Fruit fly (Drosophila melanogaster) whole organism, embryonic: ENCODE results near the gene yellow-e.

ENCODE experiments used
- Awh ChIP-seq: fragments of 200-800 bp; sonication (Bioruptor generic); IDR thresholded peaks from 2 replicates; pipeline ENCODE4, ENCODE4 v1.3.6; 2022; ENCODE audit warnings: missing biosample characterization, missing genetic modification characterization
- B-H1 ChIP-seq: fragments of 200-800 bp; sonication (Bioruptor generic); IDR thresholded peaks from 3 replicates; pipeline ENCODE4 v1.3.6; 2022; ENCODE audit warnings: missing biosample characterization, missing genetic modification characterization
- CG11085 ChIP-seq: fragments of 200-800 bp; sonication (Bioruptor generic); IDR thresholded peaks from 2 replicates; pipeline ENCODE4 v1.3.6; 2022; ENCODE audit warnings: missing biosample characterization, missing genetic modification characterization
- CG11695 ChIP-seq: fragments of 200-800 bp; sonication (Bioruptor generic); IDR thresholded peaks from 3 replicates; pipeline ENCODE4 v1.3.6; 2022; ENCODE audit warnings: missing biosample characterization, missing genetic modification characterization
- CG12299 ChIP-seq: fragments of 200-800 bp; sonication (Bioruptor generic); optimal IDR thresholded peaks from 2 replicates; lab custom pipeline; 2018; ENCODE audit warnings: missing biosample characterization, mild to moderate bottlenecking, missing genetic modification characterization
- CG1233 ChIP-seq: fragments of 200-800 bp; sonication (Bioruptor generic); optimal IDR thresholded peaks from 4 replicates; lab custom pipeline; 2018; ENCODE audit warnings: missing biosample characterization, mild to moderate bottlenecking, missing genetic modification characterization
- CG12942 ChIP-seq: fragments of 200-800 bp; sonication (Bioruptor generic); optimal IDR thresholded peaks from 3 replicates; lab custom pipeline; 2016; ENCODE audit warnings: missing biosample characterization, missing genetic modification characterization
- CG14050 ChIP-seq: fragments of 200-800 bp; sonication (Bioruptor generic); IDR thresholded peaks from 3 replicates; pipeline ENCODE4 v1.3.6; 2022; ENCODE audit warnings: missing biosample characterization, missing genetic modification characterization
- CG15073 ChIP-seq: fragments of 200-800 bp; sonication (Bioruptor generic); optimal IDR thresholded peaks from 2 replicates; lab custom pipeline; 2016; ENCODE audit warnings: missing biosample characterization, missing genetic modification characterization
- CG2678 ChIP-seq: fragments of 200-800 bp; sonication (Bioruptor generic); optimal IDR thresholded peaks from 3 replicates; lab custom pipeline; 2019; ENCODE audit warnings: missing biosample characterization, mild to moderate bottlenecking, missing genetic modification characterization, moderate library complexity
- CG2889 ChIP-seq: fragments of 200-800 bp; sonication (Bioruptor generic); IDR thresholded peaks from 3 replicates; pipeline ENCODE4 v1.3.6; 2022; ENCODE audit warnings: missing biosample characterization, missing genetic modification characterization
- CG33213 ChIP-seq: fragments of 200-800 bp; sonication (Bioruptor generic); optimal IDR thresholded peaks from 3 replicates; lab custom pipeline; 2016; ENCODE audit warnings: missing biosample characterization, missing genetic modification characterization
- CG3847 ChIP-seq: fragments of 200-800 bp; sonication (Bioruptor generic); IDR thresholded peaks from 2 replicates; pipeline ENCODE4 v1.3.6; 2022; ENCODE audit warnings: missing biosample characterization, missing genetic modification characterization
- CG4707 ChIP-seq: fragments of 200-800 bp; sonication (Bioruptor generic); optimal IDR thresholded peaks from 2 replicates; lab custom pipeline; 2018; ENCODE audit warnings: missing biosample characterization, mild to moderate bottlenecking, missing genetic modification characterization, moderate library complexity
- CG6813 ChIP-seq: fragments of 200-800 bp; sonication (Bioruptor generic); optimal IDR thresholded peaks from 2 replicates; lab custom pipeline; 2017; ENCODE audit warnings: missing biosample characterization, missing genetic modification characterization, mild to moderate bottlenecking, moderate library complexity, missing genetic modification reagents
- CG7745 ChIP-seq: fragments of 200-800 bp; sonication (Bioruptor generic); optimal IDR thresholded peaks from 2 replicates; lab custom pipeline; 2018; ENCODE audit warnings: missing biosample characterization, mild to moderate bottlenecking, missing genetic modification characterization, moderate library complexity
- CG7839 ChIP-seq: fragments of 200-800 bp; sonication (Bioruptor generic); optimal IDR thresholded peaks from 3 replicates; lab custom pipeline; 2018; ENCODE audit warnings: missing biosample characterization, mild to moderate bottlenecking, missing genetic modification characterization, moderate library complexity
- CG8765 ChIP-seq: fragments of 200-800 bp; sonication (Bioruptor generic); IDR thresholded peaks from 2 replicates; pipeline ENCODE4 v1.3.6; 2022; ENCODE audit warnings: missing biosample characterization, missing genetic modification characterization
- Dek ChIP-seq: fragments of 200-800 bp; sonication (Bioruptor generic); optimal IDR thresholded peaks from 3 replicates; lab custom pipeline; 2019; ENCODE audit warnings: missing biosample characterization, mild to moderate bottlenecking, missing genetic modification characterization, moderate library complexity
- ERR ChIP-seq: fragments of 200-800 bp; sonication (Bioruptor generic); optimal IDR thresholded peaks from 2 replicates; lab custom pipeline; 2016; ENCODE audit warnings: missing biosample characterization, missing genetic modification characterization
- Fer2 ChIP-seq: fragments of 200-800 bp; sonication (Bioruptor generic); optimal IDR thresholded peaks from 2 replicates; lab custom pipeline; 2018; ENCODE audit warnings: missing biosample characterization, mild to moderate bottlenecking, missing genetic modification characterization, moderate library complexity
- H15 ChIP-seq: fragments of 200-800 bp; sonication (Bioruptor generic); IDR thresholded peaks from 3 replicates; pipeline ENCODE4 v1.3.6; 2022; ENCODE audit warnings: missing biosample characterization, missing genetic modification characterization
- Hr39 ChIP-seq: fragments of >200 bp; optimal IDR thresholded peaks from 2 replicates; lab custom pipeline; 2017
- Mad ChIP-seq: fragments of 200-800 bp; sonication (Bioruptor generic); optimal IDR thresholded peaks from 2 replicates; lab custom pipeline; 2016; ENCODE audit warnings: missing biosample characterization, missing genetic modification characterization
- Neu2 ChIP-seq: fragments of 200-800 bp; sonication (Bioruptor generic); optimal IDR thresholded peaks from 3 replicates; lab custom pipeline; 2016; ENCODE audit warnings: missing biosample characterization, missing genetic modification characterization, borderline replicate concordance
- Pdp1 ChIP-seq, 2 experiments: fragments of 200-800 bp; sonication (Bioruptor generic); optimal IDR thresholded peaks; 3 replicates each; lab custom pipeline; 2016; ENCODE audit warnings: missing biosample characterization in 2 of 2, missing genetic modification characterization in 2 of 2, mild to moderate bottlenecking in 1 of 2, moderate library complexity in 1 of 2
- Vsx1 ChIP-seq: fragments of 200-800 bp; sonication (Bioruptor generic); optimal IDR thresholded peaks from 2 replicates; lab custom pipeline; 2017; ENCODE audit warnings: missing biosample characterization, mild to moderate bottlenecking, missing genetic modification characterization, missing genetic modification reagents
- aop ChIP-seq: fragments of 200-800 bp; sonication (Bioruptor generic); IDR thresholded peaks from 2 replicates; pipeline ENCODE4 v1.3.6; 2022; ENCODE audit warnings: missing biosample characterization, missing genetic modification characterization
- ap ChIP-seq: fragments of 200-800 bp; sonication (Bioruptor generic); IDR thresholded peaks from 2 replicates; pipeline ENCODE4 v1.3.6; 2022; ENCODE audit warnings: missing biosample characterization, missing genetic modification characterization
- bbx ChIP-seq: fragments of 200-800 bp; sonication (Bioruptor generic); IDR thresholded peaks from 2 replicates; pipeline ENCODE4 v1.3.6; 2022; ENCODE audit warnings: missing biosample characterization, missing genetic modification characterization; ENCODE audit not compliant: partially characterized antibody
- chn ChIP-seq: fragments of 200-800 bp; sonication (Bioruptor generic); optimal IDR thresholded peaks from 2 replicates; lab custom pipeline; 2016; ENCODE audit warnings: missing biosample characterization, missing genetic modification characterization
- dpn ChIP-seq, 2 experiments: fragments of 200-800 bp; sonication (Bioruptor generic); optimal IDR thresholded peaks; 3 replicates each; lab custom pipeline; 2016; ENCODE audit warnings: missing biosample characterization in 2 of 2, missing genetic modification characterization in 2 of 2
- ems ChIP-seq: fragments of 200-800 bp; sonication (Bioruptor generic); optimal IDR thresholded peaks from 3 replicates; lab custom pipeline; 2016; ENCODE audit warnings: missing biosample characterization, missing genetic modification characterization
- fd102C ChIP-seq: fragments of 200-800 bp; sonication (Bioruptor generic); optimal IDR thresholded peaks from 2 replicates; lab custom pipeline; 2018; ENCODE audit warnings: missing biosample characterization, mild to moderate bottlenecking, missing genetic modification characterization, moderate library complexity
- gfzf ChIP-seq: fragments of 200-800 bp; sonication (Bioruptor generic); optimal IDR thresholded peaks from 2 replicates; lab custom pipeline; 2016; ENCODE audit warnings: missing biosample characterization, mild to moderate bottlenecking, missing genetic modification characterization, moderate library complexity
- grau ChIP-seq: fragments of 200-800 bp; optimal IDR thresholded peaks from 3 replicates; lab custom pipeline; 2019; ENCODE audit warnings: missing biosample characterization, mild to moderate bottlenecking, missing genetic modification characterization, moderate library complexity
- ham ChIP-seq: fragments of 200-800 bp; sonication (Bioruptor generic); IDR thresholded peaks from 2 replicates; pipeline ENCODE4 v1.3.6; 2022; ENCODE audit warnings: missing biosample characterization, missing genetic modification characterization
- ind ChIP-seq: fragments of 200-800 bp; sonication (Bioruptor generic); optimal IDR thresholded peaks from 3 replicates; lab custom pipeline; 2016; ENCODE audit warnings: missing biosample characterization, missing genetic modification characterization
- kah ChIP-seq: fragments of 200-800 bp; sonication (Bioruptor generic); optimal IDR thresholded peaks from 2 replicates; lab custom pipeline; 2018; ENCODE audit warnings: missing biosample characterization, mild to moderate bottlenecking, missing genetic modification characterization
- mirr ChIP-seq: fragments of 200-800 bp; sonication (Bioruptor generic); optimal IDR thresholded peaks from 3 replicates; lab custom pipeline; 2018; ENCODE audit warnings: missing biosample characterization, mild to moderate bottlenecking, missing genetic modification characterization
- mld ChIP-seq: fragments of 200-800 bp; sonication (Bioruptor generic); IDR thresholded peaks from 3 replicates; pipeline ENCODE4 v1.3.6; 2022; ENCODE audit warnings: missing biosample characterization, missing genetic modification characterization; ENCODE audit not compliant: partially characterized antibody
- oc ChIP-seq: fragments of 200-800 bp; sonication (Bioruptor generic); optimal IDR thresholded peaks from 2 replicates; lab custom pipeline; 2018; ENCODE audit warnings: missing biosample characterization, mild to moderate bottlenecking, missing genetic modification characterization, moderate library complexity
- pb ChIP-seq: fragments of 200-800 bp; sonication (Bioruptor generic); optimal IDR thresholded peaks from 3 replicates; lab custom pipeline; 2016; ENCODE audit warnings: missing biosample characterization, missing genetic modification characterization
- seq ChIP-seq: fragments of 200-800 bp; sonication (Bioruptor generic); IDR thresholded peaks from 2 replicates; pipeline ENCODE4 v1.3.6; 2022; ENCODE audit warnings: missing biosample characterization, missing genetic modification characterization
- slou ChIP-seq: fragments of 200-800 bp; sonication (Bioruptor generic); optimal IDR thresholded peaks from 3 replicates; lab custom pipeline; 2016; ENCODE audit warnings: missing biosample characterization, missing genetic modification characterization
- sna ChIP-seq: fragments of 200-800 bp; sonication (Bioruptor generic); IDR thresholded peaks from 2 replicates; pipeline ENCODE4 v1.3.6; 2022; ENCODE audit warnings: missing biosample characterization, missing genetic modification characterization; ENCODE audit not compliant: partially characterized antibody
- ssp ChIP-seq: fragments of 200-800 bp; sonication (Bioruptor generic); IDR thresholded peaks from 2 replicates; pipeline ENCODE4 v1.3.6; 2022; ENCODE audit warnings: missing biosample characterization, missing genetic modification characterization
- toy ChIP-seq: fragments of 200-800 bp; sonication (Bioruptor generic); IDR thresholded peaks from 2 replicates; pipeline ENCODE4 v1.3.6; 2022; ENCODE audit warnings: missing biosample characterization, missing genetic modification characterization
- tx ChIP-seq: fragments of 200-800 bp; sonication (Bioruptor generic); optimal IDR thresholded peaks from 2 replicates; lab custom pipeline; 2016; ENCODE audit warnings: missing biosample characterization, missing genetic modification characterization
- vvl ChIP-seq: fragments of 200-800 bp; sonication (Bioruptor generic); IDR thresholded peaks from 2 replicates; pipeline ENCODE4 v1.3.6; 2022; ENCODE audit warnings: missing biosample characterization, missing genetic modification characterization
- yki ChIP-seq: fragments of >200 bp; optimal IDR thresholded peaks from 3 replicates; lab custom pipeline; 2018
- zen ChIP-seq: fragments of 200-800 bp; sonication (Bioruptor generic); optimal IDR thresholded peaks from 3 replicates; lab custom pipeline; 2018; ENCODE audit warnings: missing biosample characterization, mild to moderate bottlenecking, missing genetic modification characterization, moderate library complexity

yellow-e gene

dm6 chr3R:13452851-13453255, 37.8 kb upstream of the yellow-e start (continued):
- TF ChIP-seq H15 (GFP tag; lab: Robert Waterston, UW) (0 out of 3 replicates have a peak, but pooled peaks have one; percentile 5), CG14050 (GFP tag; lab: Robert Waterston, UW) (peak; percentile 42), CG4707 (no peak), ind (GFP tag; lab: Kevin White, UChicago) (peak; percentile 75), CG2889 (GFP tag; lab: Robert Waterston, UW) (peak; percentile 59; the same call in 1 of the 3 replicates), yki (lab: Kevin White, UChicago) (no peak), Fer2 (tag; lab: Kevin White, UChicago) (no peak), kah (peak; percentile 25), CG12299 (tag; lab: Kevin White, UChicago) (peak; percentile 21), slou (GFP tag; lab: Kevin White, UChicago) (peak; percentile 58), seq (no peak), mld (no peak), Neu2 (GFP tag; lab: Kevin White, UChicago) (no peak), aop (GFP tag; lab: Robert Waterston, UW) (no peak), CG7839 (tag; lab: Kevin White, UChicago) (peak; percentile 90), CG6813 (GFP tag; lab: Kevin White, UChicago) (peak; percentile 47), CG1233 (GFP tag; lab: Kevin White, UChicago) (peak; percentile 82), pb (GFP tag; lab: Kevin White, UChicago) (no peak), toy (GFP tag; lab: Robert Waterston, UW) (0 out of 2 replicates have a peak, but pooled peaks have one; percentile 23), Dek (tag; lab: Kevin White, UChicago) (peak; percentile 55), grau (tag; lab: Kevin White, UChicago) (peak; percentile 88), Pdp1 (GFP tag; optimal IDR thresholded peaks at IDR 0.05; lab: Kevin White, UChicago) (peak; percentile 70 to 76), CG33213 (GFP tag; lab: Kevin White, UChicago) (peak; percentile 10), Mad (GFP tag; lab: Kevin White, UChicago) (peak; percentile 34), CG7745 (tag; lab: Kevin White, UChicago) (no peak), CG2678 (tag; lab: Kevin White, UChicago) (peak; percentile 91), sna (GFP tag; lab: Robert Waterston, UW) (no peak), dpn (GFP tag; optimal IDR thresholded peaks at IDR 0.05; lab: Kevin White, UChicago) (peak; percentile 73 to 77), oc (tag; lab: Kevin White, UChicago) (peak; percentile 38), CG12942 (GFP tag; lab: Kevin White, UChicago) (peak; percentile 62), vvl (GFP tag; lab: Robert Waterston, UW) (peak; percentile 55; the same call in 1 of the 2 replicates), CG15073 (peak; percentile 2), fd102C (GFP tag; lab: Kevin White, UChicago) (no peak), bbx (GFP tag; lab: Robert Waterston, UW) (no peak), mirr (GFP tag; lab: Kevin White, UChicago) (no peak), gfzf (GFP tag; lab: Kevin White, UChicago) (no peak), CG8765 (GFP tag; lab: Robert Waterston, UW) (no peak), ssp (peak; percentile 36; the same call in 1 of the 2 replicates), zen (tag; lab: Kevin White, UChicago) (peak; percentile 64), Hr39 (lab: Kevin White, UChicago) (no peak), ems (peak; percentile 42), B-H1 (GFP tag; lab: Robert Waterston, UW) (no peak; the same call in 2 of the 3 replicates), Vsx1 (GFP tag; lab: Kevin White, UChicago) (peak; percentile 41), CG11085 (GFP tag; lab: Robert Waterston, UW) (peak; percentile 46), ham (0 out of 2 replicates have a peak, but pooled peaks have one; percentile 48), CG11695 (peak; percentile 66), chn (GFP tag; lab: Kevin White, UChicago) (peak; percentile 43), Awh (no peak), tx (GFP tag; lab: Kevin White, UChicago) (peak; percentile 41), ERR (no peak), CG3847 (GFP tag; lab: Robert Waterston, UW) (peak; percentile 70), ap (GFP tag; lab: Robert Waterston, UW) (no peak)
